Worm (Caenorhabditis elegans) whole organism, L1 larva: ENCODE data around the gene dod-22.
A peak's percentile ranks its signal among the peaks of the same experiment; 100 is the strongest.

Experiments used
- ces-1 ChIP-seq: fragments of 150-350 bp; optimal IDR thresholded peaks from 2 replicates; lab custom pipeline; 2014; ENCODE audit warnings: missing biosample characterization, missing genetic modification reagents, missing genetic modification characterization
- hlh-17 ChIP-seq: fragments of 200-800 bp; sonication (Bioruptor generic); optimal IDR thresholded peaks from 2 replicates; lab custom pipeline; 2018; ENCODE audit warnings: missing genetic modification characterization, mild to moderate bottlenecking, missing compliant biosample characterization, moderate library complexity, borderline replicate concordance

The dod-22 gene

DNA sequence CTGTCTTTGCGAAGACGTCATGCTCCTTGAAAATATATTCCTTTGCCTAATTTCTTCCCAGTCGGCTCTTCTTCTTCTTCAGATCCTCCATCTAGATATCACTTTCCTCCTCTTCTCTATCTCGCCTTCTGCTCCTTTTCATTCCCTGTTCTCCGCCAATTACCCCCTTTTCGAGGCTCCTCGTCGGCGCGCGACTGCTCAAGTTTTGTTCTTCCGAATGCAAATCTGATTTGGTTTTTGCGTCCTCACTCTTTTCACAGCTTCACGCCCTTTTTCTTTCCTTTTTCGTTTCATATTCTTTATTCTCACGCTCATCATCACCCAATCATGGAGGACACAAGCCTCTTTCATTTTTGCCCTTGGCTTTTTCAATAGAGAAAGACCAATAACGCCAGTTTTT is 51.6 kb downstream of the dod-22 start (continued):
- TF ChIP-seq ces-1 (GFP tag; lab: Kevin White, UChicago) (peak; percentile 5), hlh-17 (no peak)
